Worm (Caenorhabditis elegans) whole organism, L2 larva: ENCODE results near the gene T06C12.9.

Experiments
- F13H6.1 ChIP-seq: sonication (generic microtip); optimal IDR thresholded peaks from 2 replicates; lab custom pipeline; 2016; ENCODE audit warnings: missing genetic modification characterization, missing compliant biosample characterization
- R02D3.7 ChIP-seq: fragments of 150-350 bp; optimal IDR thresholded peaks from 2 replicates; lab custom pipeline; 2014; ENCODE audit warnings: missing biosample characterization, missing genetic modification characterization
- alr-1 ChIP-seq: fragments of 150-350 bp; optimal IDR thresholded peaks from 2 replicates; lab custom pipeline; 2014; ENCODE audit warnings: missing biosample characterization, missing genetic modification characterization
- ama-1 ChIP-seq: fragments of 150-350 bp; optimal IDR thresholded peaks from 2 replicates; lab custom pipeline; 2018; ENCODE audit warnings: inconsistent platforms
- lsy-2 ChIP-seq, 2 experiments: fragments of 150-350 bp in 1 of 2; sonication (generic microtip) in 1 of 2; optimal IDR thresholded peaks; 2 replicates each; lab custom pipeline; 2014 to 2017; ENCODE audit warnings: missing biosample characterization in 2 of 2, missing genetic modification characterization in 2 of 2
- mab-5 ChIP-seq: fragments of 150-350 bp; optimal IDR thresholded peaks from 2 replicates; lab custom pipeline; 2014; ENCODE audit warnings: missing biosample characterization, missing genetic modification characterization
- nhr-11 ChIP-seq: fragments of 150-350 bp; optimal IDR thresholded peaks from 2 replicates; lab custom pipeline; 2014; ENCODE audit warnings: missing biosample characterization, missing genetic modification characterization
- nhr-12 ChIP-seq: fragments of 150-350 bp; optimal IDR thresholded peaks from 2 replicates; lab custom pipeline; 2014; ENCODE audit warnings: missing biosample characterization, missing genetic modification characterization
- nhr-237 ChIP-seq: fragments of 150-350 bp; optimal IDR thresholded peaks from 2 replicates; lab custom pipeline; 2014; ENCODE audit warnings: missing biosample characterization, missing genetic modification characterization
- snpc-4 ChIP-seq: fragments of 150-350 bp; optimal IDR thresholded peaks from 2 replicates; lab custom pipeline; 2014; ENCODE audit warnings: missing biosample characterization, missing genetic modification characterization
- unc-62 ChIP-seq: fragments of 150-350 bp; optimal IDR thresholded peaks from 2 replicates; lab custom pipeline; 2014; ENCODE audit warnings: missing biosample characterization, missing genetic modification reagents, missing genetic modification characterization
- zag-1 ChIP-seq: fragments of 150-350 bp; optimal IDR thresholded peaks from 2 replicates; lab custom pipeline; 2014; ENCODE audit warnings: missing biosample characterization, missing genetic modification characterization

DNA sequence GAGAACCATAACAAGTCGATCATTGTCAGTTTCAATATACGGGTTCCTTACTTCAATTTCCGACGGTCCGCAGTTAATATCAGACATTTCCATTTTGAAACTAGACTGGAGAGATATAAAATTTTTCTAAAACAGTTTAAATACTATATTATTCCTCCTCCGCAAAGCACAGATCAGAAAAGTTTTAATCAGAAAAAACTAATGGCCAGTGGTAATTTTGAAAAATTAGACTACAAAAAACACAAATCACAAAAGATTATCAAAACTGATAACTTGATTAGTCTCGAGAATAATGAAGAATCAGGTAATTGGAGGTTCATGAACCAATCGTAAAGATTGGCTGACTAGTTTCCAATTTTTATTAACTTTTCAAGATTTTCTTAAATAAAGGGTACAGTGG, at the start of gene T06C12.9:
- no peak for TF ChIP-seq zag-1 (tag; lab: Kevin White, UChicago)
- no peak for TF ChIP-seq nhr-11 (tag; lab: Kevin White, UChicago)
- no peak for TF ChIP-seq ama-1 (lab: Kevin White, UChicago)
- no peak for TF ChIP-seq mab-5
- TF ChIP-seq R02D3.7 = no peak
- TF ChIP-seq lsy-2 (tag; optimal IDR thresholded peaks at IDR 0.05; lab: Kevin White, UChicago) = no peak
- TF ChIP-seq nhr-12 (tag; lab: Kevin White, UChicago) = no peak
- TF ChIP-seq F13H6.1 (tag; lab: Kevin White, UChicago) = no peak
- TF ChIP-seq alr-1 (tag; lab: Kevin White, UChicago) = no peak
- no peak for TF ChIP-seq snpc-4 (tag; lab: Kevin White, UChicago)
- no peak for TF ChIP-seq nhr-237 (tag; lab: Kevin White, UChicago)
- TF ChIP-seq unc-62 (GFP tag; lab: Kevin White, UChicago) = no peak
